Fruit fly (Drosophila melanogaster): ENCODE data around the gene pzg.

DNA sequence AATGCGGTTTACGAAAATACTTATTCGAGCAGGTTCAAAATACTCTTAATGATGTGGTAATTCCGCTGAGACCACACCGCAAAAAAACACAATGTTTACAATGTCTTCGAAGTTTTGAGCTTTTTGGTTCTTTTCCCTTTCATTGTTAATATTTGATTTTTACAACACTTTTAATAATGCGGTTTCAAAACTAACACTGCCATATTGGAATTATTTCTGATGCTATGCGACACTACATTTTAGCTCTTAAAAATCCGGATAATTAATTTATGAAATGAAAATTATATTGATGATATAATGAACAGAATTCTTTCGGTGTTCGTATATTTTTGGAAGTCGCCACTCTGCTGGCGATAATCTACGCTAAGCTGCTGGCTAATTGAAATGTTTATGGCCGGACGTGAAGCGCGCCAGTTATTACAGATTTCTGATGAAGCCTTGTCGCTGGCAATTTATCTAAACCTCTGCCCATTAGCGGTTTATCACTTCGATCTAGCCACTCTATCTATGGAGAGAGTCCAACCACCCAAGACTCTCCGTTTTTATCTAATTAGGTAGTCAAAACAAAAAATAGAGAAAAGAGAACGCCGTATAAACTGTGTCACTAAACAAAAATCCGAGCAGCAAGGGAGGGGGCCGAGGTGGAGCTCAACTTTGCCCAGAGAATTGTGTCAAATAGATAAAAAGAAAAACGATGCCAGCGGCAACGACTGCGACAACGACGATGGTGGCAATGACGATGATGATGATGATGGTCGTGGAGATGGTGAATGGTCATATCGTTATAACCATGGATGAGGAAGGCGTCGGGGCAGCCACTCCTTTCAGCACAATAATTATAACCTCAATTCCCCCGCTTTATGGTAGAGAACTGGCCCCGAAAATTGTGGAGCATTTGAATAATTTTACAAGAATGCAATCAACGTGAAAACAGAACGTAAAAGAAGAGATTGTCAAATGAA lies 29.6 kb upstream of the pzg start:
- no peak for TF ChIP-seq CTCF (optimal IDR thresholded peaks at IDR 0.05)
- TF ChIP-seq CG8478 (optimal IDR thresholded peaks at IDR 0.05): no peak

Measured in S2 (cell line).